Fruit fly (Drosophila melanogaster) whole organism: Measurements from ENCODE around the gene ncd.

Source experiments
- pan ChIP-seq: fragments of >200 bp; optimal IDR thresholded peaks from 2 replicates; lab custom pipeline; 2017
- psq ChIP-seq: fragments of >200 bp; optimal IDR thresholded peaks from 2 replicates; lab custom pipeline; 2017

DNA sequence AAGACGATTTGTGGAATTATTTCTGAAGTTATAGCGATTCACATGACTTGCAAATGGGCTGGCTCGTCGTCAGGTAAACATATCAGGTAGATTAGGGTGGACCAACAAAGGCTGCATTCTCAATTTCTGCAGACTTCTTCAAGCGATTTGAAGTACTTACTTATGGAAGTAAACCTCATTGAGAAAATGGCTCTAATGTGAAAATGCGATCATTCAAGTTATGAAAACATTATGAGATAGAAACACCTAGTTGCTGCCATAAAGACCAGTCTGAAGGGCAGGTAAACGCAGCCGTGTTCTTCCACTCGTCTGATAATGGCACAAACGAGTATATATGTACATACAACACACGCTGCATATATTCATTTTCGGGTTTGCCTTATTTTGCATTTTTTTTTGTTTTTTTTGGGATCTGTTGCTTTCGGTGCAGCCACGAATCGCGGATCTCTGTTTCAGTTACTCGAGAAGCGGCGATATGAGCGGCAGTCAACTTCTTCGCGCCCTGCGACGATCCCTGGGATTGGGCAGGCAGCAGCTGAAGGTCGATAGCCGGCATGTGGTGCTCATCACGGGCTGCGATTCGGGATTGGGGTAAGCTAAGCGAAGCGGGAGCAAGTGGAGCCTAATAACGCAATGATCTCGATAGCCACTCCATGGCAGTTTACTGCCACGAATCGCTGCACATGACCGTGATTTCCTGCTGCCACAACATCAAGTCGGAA lies 12.6 kb downstream of the ncd start, which contains the start of gene sro:
- TF ChIP-seq pan (lab: Kevin White, UChicago) (no peak), psq (lab: Kevin White, UChicago) (no peak)
